Fruit fly (Drosophila melanogaster) whole organism, embryonic: ENCODE results near the gene CG42512.

ENCODE experiments used
- Adf1 ChIP-seq: fragments of 200-800 bp; sonication (Bioruptor generic); IDR thresholded peaks from 2 replicates; pipeline ENCODE4 v1.3.6; 2022; ENCODE audit warnings: missing biosample characterization, missing genetic modification characterization
- Antp ChIP-seq: fragments of 200-800 bp; sonication (Bioruptor generic); optimal IDR thresholded peaks from 3 replicates; lab custom pipeline; 2016; ENCODE audit warnings: missing biosample characterization, missing genetic modification characterization
- B-H1 ChIP-seq: fragments of 200-800 bp; sonication (Bioruptor generic); IDR thresholded peaks from 3 replicates; pipeline ENCODE4 v1.3.6; 2022; ENCODE audit warnings: missing biosample characterization, missing genetic modification characterization
- Bteb2 ChIP-seq: fragments of 200-800 bp; sonication (Bioruptor generic); optimal IDR thresholded peaks from 2 replicates; lab custom pipeline; 2016; ENCODE audit warnings: missing biosample characterization, missing genetic modification characterization
- CG11093 ChIP-seq: fragments of 200-800 bp; sonication (Bioruptor generic); IDR thresholded peaks from 3 replicates; pipeline ENCODE4 v1.3.6; 2022; ENCODE audit warnings: missing biosample characterization, missing genetic modification characterization
- CG11723 ChIP-seq: fragments of 200-800 bp; sonication (Bioruptor generic); optimal IDR thresholded peaks from 2 replicates; lab custom pipeline; 2017; ENCODE audit warnings: missing biosample characterization, mild to moderate bottlenecking, missing genetic modification characterization
- CG12219 ChIP-seq: fragments of 200-800 bp; sonication (Bioruptor generic); optimal IDR thresholded peaks from 3 replicates; lab custom pipeline; 2018; ENCODE audit warnings: missing biosample characterization, mild to moderate bottlenecking, missing genetic modification characterization
- CG15514 ChIP-seq: fragments of 200-800 bp; sonication (Bioruptor generic); optimal IDR thresholded peaks from 3 replicates; lab custom pipeline; 2017; ENCODE audit warnings: missing biosample characterization, missing genetic modification characterization, mild to moderate bottlenecking, moderate library complexity, missing genetic modification reagents
- CG1647 ChIP-seq: fragments of 200-800 bp; sonication (Bioruptor generic); optimal IDR thresholded peaks from 3 replicates; lab custom pipeline; 2016; ENCODE audit warnings: missing biosample characterization, missing genetic modification characterization
- CG1792 ChIP-seq: fragments of 200-800 bp; sonication (Bioruptor generic); optimal IDR thresholded peaks from 2 replicates; lab custom pipeline; 2016; ENCODE audit warnings: missing biosample characterization, missing genetic modification characterization
- CG18599 ChIP-seq: fragments of 200-800 bp; sonication (Bioruptor generic); optimal IDR thresholded peaks from 3 replicates; lab custom pipeline; 2017; ENCODE audit warnings: missing biosample characterization, missing genetic modification characterization, mild to moderate bottlenecking, moderate library complexity, missing genetic modification reagents
- CG2120 ChIP-seq: fragments of 200-800 bp; sonication (Bioruptor generic); optimal IDR thresholded peaks from 3 replicates; lab custom pipeline; 2016; ENCODE audit warnings: missing biosample characterization, missing genetic modification characterization
- CG30403 ChIP-seq: fragments of 200-800 bp; sonication (Bioruptor generic); optimal IDR thresholded peaks from 3 replicates; lab custom pipeline; 2016; ENCODE audit warnings: missing biosample characterization, missing genetic modification characterization
- CG33557 ChIP-seq: fragments of 200-800 bp; sonication (Bioruptor generic); optimal IDR thresholded peaks from 2 replicates; lab custom pipeline; 2019; ENCODE audit warnings: missing biosample characterization, mild to moderate bottlenecking, missing genetic modification characterization, moderate library complexity
- CG5180 ChIP-seq: fragments of 200-800 bp; sonication (Bioruptor generic); optimal IDR thresholded peaks from 3 replicates; lab custom pipeline; 2017; ENCODE audit warnings: missing biosample characterization, missing genetic modification characterization, mild to moderate bottlenecking, moderate library complexity, missing genetic modification reagents
- CG6272 ChIP-seq: fragments of 200-800 bp; sonication (Bioruptor generic); IDR thresholded peaks from 2 replicates; pipeline ENCODE4 v1.3.6; 2022; ENCODE audit warnings: missing biosample characterization, missing genetic modification characterization
- CG8924 ChIP-seq: fragments of 200-800 bp; optimal IDR thresholded peaks from 3 replicates; lab custom pipeline; 2019; ENCODE audit warnings: missing biosample characterization, mild to moderate bottlenecking, missing genetic modification characterization, moderate library complexity
- CG9797 ChIP-seq: fragments of 200-800 bp; sonication (Bioruptor generic); optimal IDR thresholded peaks from 3 replicates; lab custom pipeline; 2018; ENCODE audit warnings: missing biosample characterization, mild to moderate bottlenecking, missing genetic modification characterization
- D ChIP-seq, 2 experiments: fragments of 200-800 bp in 1 of 2; fragments of >200 bp in 1 of 2; sonication (Bioruptor generic) in 1 of 2; optimal IDR thresholded peaks; 2 replicates in 1 of 2; 3 replicates in 1 of 2; lab custom pipeline; 2017; ENCODE audit warnings: mild to moderate bottlenecking in 1 of 2, missing biosample characterization in 1 of 2, missing genetic modification characterization in 1 of 2, missing genetic modification reagents in 1 of 2
- D19A ChIP-seq: fragments of 200-800 bp; optimal IDR thresholded peaks from 3 replicates; lab custom pipeline; 2019; ENCODE audit warnings: missing biosample characterization, mild to moderate bottlenecking, missing genetic modification characterization, moderate library complexity
- Deaf1 ChIP-seq: fragments of 200-800 bp; optimal IDR thresholded peaks from 3 replicates; lab custom pipeline; 2019; ENCODE audit warnings: missing biosample characterization, mild to moderate bottlenecking, missing genetic modification characterization, moderate library complexity
- E2f2 ChIP-seq: fragments of 200-800 bp; sonication (Bioruptor generic); IDR thresholded peaks from 2 replicates; pipeline ENCODE4 v1.3.6; 2022; ENCODE audit warnings: missing biosample characterization, missing genetic modification characterization
- Eip74EF ChIP-seq, 2 experiments: fragments of 200-800 bp in 1 of 2; fragments of >200 bp in 1 of 2; sonication (Bioruptor generic) in 1 of 2; optimal IDR thresholded peaks; 2 replicates each; lab custom pipeline; 2017 to 2019; ENCODE audit warnings: missing biosample characterization in 2 of 2, missing genetic modification characterization in 2 of 2, mild to moderate bottlenecking in 1 of 2, moderate library complexity in 1 of 2
- Fer1 ChIP-seq: fragments of 200-800 bp; sonication (Bioruptor generic); optimal IDR thresholded peaks from 2 replicates; lab custom pipeline; 2017; ENCODE audit warnings: missing biosample characterization, mild to moderate bottlenecking, missing genetic modification characterization
- Meics ChIP-seq: fragments of 200-800 bp; sonication (Bioruptor generic); optimal IDR thresholded peaks from 2 replicates; lab custom pipeline; 2017; ENCODE audit warnings: missing biosample characterization, mild to moderate bottlenecking, missing genetic modification characterization
- Ptx1 ChIP-seq: fragments of 200-800 bp; sonication (Bioruptor generic); IDR thresholded peaks from 2 replicates; pipeline ENCODE4 v1.3.6; 2022; ENCODE audit warnings: missing biosample characterization, missing genetic modification characterization
- Six4 ChIP-seq: fragments of 200-800 bp; sonication (Bioruptor generic); optimal IDR thresholded peaks from 2 replicates; lab custom pipeline; 2016; ENCODE audit warnings: missing biosample characterization, missing genetic modification characterization
- Sry-δ ChIP-seq: fragments of 200-800 bp; sonication (Bioruptor generic); optimal IDR thresholded peaks from 2 replicates; lab custom pipeline; 2016; ENCODE audit warnings: missing biosample characterization, missing genetic modification characterization
- Taf1 ChIP-seq: fragments of 200-800 bp; sonication (Bioruptor generic); IDR thresholded peaks from 2 replicates; pipeline ENCODE4 v1.3.6; 2022; ENCODE audit warnings: missing biosample characterization, missing genetic modification characterization
- Trl ChIP-seq, 3 experiments: fragments of >200 bp in 2 of 3; fragments of 200-800 bp in 1 of 3; sonication (Bioruptor generic) in 1 of 3; optimal IDR thresholded peaks; 2 replicates in 1 of 3; 3 replicates in 2 of 3; lab custom pipeline; 2016 to 2017; ENCODE audit warnings: missing biosample characterization in 1 of 3, missing genetic modification characterization in 1 of 3
- aop ChIP-seq: fragments of 200-800 bp; sonication (Bioruptor generic); IDR thresholded peaks from 2 replicates; pipeline ENCODE4 v1.3.6; 2022; ENCODE audit warnings: missing biosample characterization, missing genetic modification characterization
- az2 ChIP-seq: fragments of 200-800 bp; sonication (Bioruptor generic); optimal IDR thresholded peaks from 3 replicates; lab custom pipeline; 2016; ENCODE audit warnings: missing biosample characterization, missing genetic modification characterization
- esg ChIP-seq: fragments of 200-800 bp; sonication (Bioruptor generic); conservative IDR thresholded peaks from 2 replicates; pipeline ENCODE4 v1.3.6; 2022; ENCODE audit warnings: missing biosample characterization, missing genetic modification characterization
- eve ChIP-seq, 2 experiments: fragments of >200 bp; optimal IDR thresholded peaks; 2 replicates each; lab custom pipeline; 2017; ENCODE audit warnings: missing biosample characterization in 2 of 2, missing genetic modification characterization in 2 of 2
- gro ChIP-seq: fragments of 200-800 bp; sonication (Bioruptor generic); optimal IDR thresholded peaks from 2 replicates; lab custom pipeline; 2016; ENCODE audit warnings: missing biosample characterization, missing genetic modification characterization
- h ChIP-seq: fragments of >200 bp; optimal IDR thresholded peaks from 2 replicates; lab custom pipeline; 2017
- lola ChIP-seq, 3 experiments: fragments of >200 bp in 2 of 3; fragments of 200-800 bp in 1 of 3; sonication (Bioruptor generic) in 1 of 3; optimal IDR thresholded peaks; 2 replicates each; lab custom pipeline; 2017 to 2019; ENCODE audit warnings: missing biosample characterization in 3 of 3, missing genetic modification characterization in 3 of 3, mild to moderate bottlenecking in 1 of 3, moderate library complexity in 1 of 3
- odd ChIP-seq: fragments of 200-800 bp; sonication (Bioruptor generic); optimal IDR thresholded peaks from 2 replicates; lab custom pipeline; 2017; ENCODE audit warnings: missing biosample characterization, mild to moderate bottlenecking, missing genetic modification characterization
- onecut ChIP-seq: fragments of 200-800 bp; sonication (Bioruptor generic); IDR thresholded peaks from 2 replicates; pipeline ENCODE4 v1.3.6; 2022; ENCODE audit warnings: missing biosample characterization, missing genetic modification characterization
- pzg ChIP-seq: fragments of 200-800 bp; sonication (Bioruptor generic); optimal IDR thresholded peaks from 3 replicates; lab custom pipeline; 2018; ENCODE audit warnings: missing biosample characterization, mild to moderate bottlenecking, missing genetic modification characterization, moderate library complexity
- ro ChIP-seq: fragments of 200-800 bp; sonication (Bioruptor generic); IDR thresholded peaks from 2 replicates; pipeline ENCODE4 v1.3.6; 2022; ENCODE audit warnings: missing biosample characterization, missing genetic modification characterization
- salm ChIP-seq: fragments of 200-800 bp; sonication (Bioruptor generic); optimal IDR thresholded peaks from 2 replicates; lab custom pipeline; 2018; ENCODE audit warnings: missing biosample characterization, mild to moderate bottlenecking, missing genetic modification characterization
- sim ChIP-seq: fragments of 200-800 bp; sonication (Bioruptor generic); IDR thresholded peaks from 2 replicates; pipeline ENCODE4 v1.3.6; 2022; ENCODE audit warnings: missing biosample characterization, missing genetic modification characterization
- sisA ChIP-seq: fragments of 200-800 bp; sonication (Bioruptor generic); IDR thresholded peaks from 2 replicates; pipeline ENCODE4 v1.3.6; 2022; ENCODE audit warnings: missing biosample characterization, missing genetic modification characterization
- slou ChIP-seq: fragments of 200-800 bp; sonication (Bioruptor generic); optimal IDR thresholded peaks from 3 replicates; lab custom pipeline; 2016; ENCODE audit warnings: missing biosample characterization, missing genetic modification characterization
- stwl ChIP-seq: fragments of 200-800 bp; sonication (Bioruptor generic); optimal IDR thresholded peaks from 3 replicates; lab custom pipeline; 2018; ENCODE audit warnings: missing biosample characterization, mild to moderate bottlenecking, missing genetic modification characterization, moderate library complexity
- tap ChIP-seq: fragments of 200-800 bp; optimal IDR thresholded peaks from 3 replicates; lab custom pipeline; 2019; ENCODE audit warnings: missing biosample characterization, mild to moderate bottlenecking, missing genetic modification characterization, moderate library complexity
- tll ChIP-seq, 2 experiments: fragments of 200-800 bp in 1 of 2; fragments of >200 bp in 1 of 2; sonication (Bioruptor generic) in 1 of 2; optimal IDR thresholded peaks; 2 replicates each; lab custom pipeline; 2017 to 2019; ENCODE audit warnings: missing biosample characterization in 2 of 2, missing genetic modification characterization in 2 of 2, mild to moderate bottlenecking in 1 of 2, moderate library complexity in 1 of 2
- wor ChIP-seq: fragments of 200-800 bp; sonication (Bioruptor generic); IDR thresholded peaks from 2 replicates; pipeline ENCODE4 v1.3.6; 2022; ENCODE audit warnings: missing biosample characterization, missing genetic modification characterization
- yki ChIP-seq: fragments of >200 bp; optimal IDR thresholded peaks from 3 replicates; lab custom pipeline; 2018

Gene CG42512

DNA sequence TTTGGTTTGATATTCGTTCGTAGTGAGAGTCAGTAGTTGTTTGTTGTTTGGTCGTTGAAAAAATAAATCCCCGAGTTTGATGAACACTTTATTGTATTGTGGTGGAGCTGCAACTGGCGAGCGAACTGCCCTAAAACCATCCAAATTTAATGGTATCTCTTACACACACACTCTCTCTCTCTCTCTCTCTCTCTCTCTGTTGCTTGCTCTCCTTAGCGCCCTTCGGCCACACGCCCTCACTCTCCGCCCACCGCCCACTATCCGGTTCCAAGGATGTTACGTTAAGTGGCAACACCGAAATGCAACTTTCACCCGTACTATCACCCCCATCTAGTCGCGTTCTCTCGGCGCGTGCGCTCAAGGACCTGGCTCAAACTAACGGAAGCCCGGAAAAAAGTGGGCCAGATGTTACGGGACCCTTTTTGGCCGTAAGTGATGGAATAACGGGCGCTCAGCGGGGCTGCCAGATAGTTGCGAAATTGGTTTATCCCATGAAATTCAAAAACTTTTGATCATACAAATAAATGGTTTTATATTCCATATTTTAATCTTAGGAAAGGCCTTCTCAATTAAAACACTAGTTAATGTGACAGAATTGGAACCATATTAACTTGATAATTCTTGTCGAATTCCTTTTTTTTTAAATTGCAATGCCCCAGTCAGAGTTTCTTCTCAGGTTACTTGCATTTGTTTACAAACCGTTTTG, 36.4 kb downstream of the CG42512 start (continued):
- TF ChIP-seq slou (GFP tag; lab: Kevin White, UChicago) (no peak), Six4 (GFP tag; lab: Kevin White, UChicago) (no peak), D19A (tag; lab: Kevin White, UChicago) (peak; percentile 9), Fer1 (GFP tag; lab: Kevin White, UChicago) (peak; percentile 33), CG2120 (GFP tag; lab: Kevin White, UChicago) (peak; percentile 17), E2f2 (GFP tag; lab: Robert Waterston, UW) (no peak), CG15514 (GFP tag; lab: Kevin White, UChicago) (peak; percentile 24), CG6272 (GFP tag; lab: Robert Waterston, UW) (no peak), CG18599 (GFP tag; lab: Kevin White, UChicago) (peak; percentile 38), yki (lab: Kevin White, UChicago) (no peak), CG12219 (GFP tag; lab: Kevin White, UChicago) (no peak), salm (tag; lab: Kevin White, UChicago) (no peak), Eip74EF (GFP tag; optimal IDR thresholded peaks at IDR 0.05; lab: Kevin White, UChicago) (no peak), Ptx1 (GFP tag; lab: Robert Waterston, UW) (no peak), CG1792 (GFP tag; lab: Kevin White, UChicago) (no peak), Adf1 (GFP tag; lab: Robert Waterston, UW) (no peak), wor (no peak), eve (GFP tag; optimal IDR thresholded peaks at IDR 0.05; lab: Kevin White, UChicago) (no peak), esg (no peak), tap (tag; lab: Kevin White, UChicago) (no peak), D (optimal IDR thresholded peaks at IDR 0.05; lab: Kevin White, UChicago) (no peak), D (GFP tag; optimal IDR thresholded peaks at IDR 0.05; lab: Kevin White, UChicago) (no peak), CG9797 (no peak), Bteb2 (no peak), Deaf1 (tag; lab: Kevin White, UChicago) (no peak), Taf1 (GFP tag; lab: Robert Waterston, UW) (no peak), CG33557 (GFP tag; lab: Kevin White, UChicago) (no peak), odd (GFP tag; lab: Kevin White, UChicago) (no peak), CG8924 (tag; lab: Kevin White, UChicago) (no peak), sim (GFP tag; lab: Robert Waterston, UW) (no peak), CG30403 (GFP tag; lab: Kevin White, UChicago) (peak; percentile 16), Meics (GFP tag; lab: Kevin White, UChicago) (peak; percentile 1), CG11093 (no peak), tll (GFP tag; optimal IDR thresholded peaks at IDR 0.05; lab: Kevin White, UChicago) (no peak), sisA (GFP tag; lab: Robert Waterston, UW) (no peak), Sry-δ (GFP tag; lab: Kevin White, UChicago) (peak; percentile 15), h (lab: Kevin White, UChicago) (no peak), CG11723 (GFP tag; lab: Kevin White, UChicago) (no peak), stwl (tag; lab: Kevin White, UChicago) (no peak), B-H1 (GFP tag; lab: Robert Waterston, UW) (no peak), az2 (GFP tag; lab: Kevin White, UChicago) (no peak), CG5180 (GFP tag; lab: Kevin White, UChicago) (no peak), Antp (no peak), onecut (GFP tag; lab: Robert Waterston, UW) (no peak), lola (GFP tag; optimal IDR thresholded peaks at IDR 0.05; lab: Kevin White, UChicago) (no peak), aop (GFP tag; lab: Robert Waterston, UW) (no peak), gro (GFP tag; lab: Kevin White, UChicago) (no peak), CG1647 (GFP tag; lab: Kevin White, UChicago) (no peak), pzg (no peak), ro (GFP tag; lab: Robert Waterston, UW) (no peak), Trl (optimal IDR thresholded peaks at IDR 0.05; lab: Kevin White, UChicago) (peak; percentile 56 to 79), Trl (GFP tag; optimal IDR thresholded peaks at IDR 0.05; lab: Kevin White, UChicago) (no peak)
